Fruit fly (Drosophila melanogaster) whole organism, prepupa: ENCODE results near the gene CG7497.

Experiments used
- CG4318 ChIP-seq: fragments of 200-800 bp; sonication (Bioruptor generic); optimal IDR thresholded peaks from 3 replicates; lab custom pipeline; 2017; ENCODE audit warnings: missing biosample characterization, mild to moderate bottlenecking, missing genetic modification characterization
- Hr38 ChIP-seq: sonication (Bioruptor generic); optimal IDR thresholded peaks from 2 replicates; lab custom pipeline; 2016; ENCODE audit warnings: missing biosample characterization, missing genetic modification characterization
- Hr39 ChIP-seq: fragments of 200-800 bp; sonication (Bioruptor generic); optimal IDR thresholded peaks from 2 replicates; lab custom pipeline; 2016; ENCODE audit warnings: missing biosample characterization, missing genetic modification characterization
- Lpt ChIP-seq: fragments of 200-800 bp; sonication (Bioruptor generic); optimal IDR thresholded peaks from 3 replicates; lab custom pipeline; 2016; ENCODE audit warnings: missing biosample characterization, missing genetic modification characterization

dm6 chr3L:17604891-17605290 lies 28.4 kb upstream of the CG7497 start:
- TF ChIP-seq Lpt (GFP tag; lab: Kevin White, UChicago) (no peak), Hr39 (no peak), Hr38 (GFP tag; lab: Kevin White, UChicago) (no peak), CG4318 (no peak)
